Fruit fly (Drosophila melanogaster) whole organism, embryonic: ENCODE data around the gene CG11997.

Experiments used
- Dip2 ChIP-seq: fragments of 200-800 bp; sonication (Bioruptor generic); IDR thresholded peaks from 2 replicates; pipeline ENCODE4 v1.3.6; 2022; ENCODE audit warnings: missing biosample characterization, missing genetic modification characterization
- wek ChIP-seq: fragments of 200-800 bp; sonication (Bioruptor generic); optimal IDR thresholded peaks from 3 replicates; lab custom pipeline; 2018; ENCODE audit warnings: missing biosample characterization, mild to moderate bottlenecking, missing genetic modification characterization, moderate library complexity

- no peak for TF ChIP-seq wek (GFP tag; lab: Kevin White, UChicago)
- TF ChIP-seq Dip2 = no peak
Measured at dm6 chr3R:9168012-9168411, 9.3 kb upstream of the CG11997 start.
